Fruit fly (Drosophila melanogaster) whole organism, embryonic: ENCODE results near the gene syd.

Source experiments
- Abd-B ChIP-seq: fragments of 200-800 bp; sonication (Bioruptor generic); optimal IDR thresholded peaks from 2 replicates; lab custom pipeline; 2018; ENCODE audit warnings: missing biosample characterization, mild to moderate bottlenecking, missing genetic modification characterization, moderate library complexity
- Atf-2 ChIP-seq: fragments of 200-800 bp; sonication (Bioruptor generic); optimal IDR thresholded peaks from 2 replicates; lab custom pipeline; 2016; ENCODE audit warnings: missing biosample characterization, missing genetic modification characterization
- CG10209 ChIP-seq: fragments of 200-800 bp; sonication (Bioruptor generic); optimal IDR thresholded peaks from 3 replicates; lab custom pipeline; 2017; ENCODE audit warnings: missing biosample characterization, mild to moderate bottlenecking, missing genetic modification characterization, missing genetic modification reagents
- CG10274 ChIP-seq: fragments of 200-800 bp; sonication (Bioruptor generic); optimal IDR thresholded peaks from 3 replicates; lab custom pipeline; 2017; ENCODE audit warnings: missing biosample characterization, mild to moderate bottlenecking, missing genetic modification characterization
- CG11398 ChIP-seq: fragments of 200-800 bp; sonication (Bioruptor generic); optimal IDR thresholded peaks from 2 replicates; lab custom pipeline; 2016; ENCODE audit warnings: missing biosample characterization, missing genetic modification characterization
- CG12299 ChIP-seq: fragments of 200-800 bp; sonication (Bioruptor generic); optimal IDR thresholded peaks from 2 replicates; lab custom pipeline; 2018; ENCODE audit warnings: missing biosample characterization, mild to moderate bottlenecking, missing genetic modification characterization
- CG13624 ChIP-seq: fragments of 200-800 bp; sonication (Bioruptor generic); optimal IDR thresholded peaks from 2 replicates; lab custom pipeline; 2016; ENCODE audit warnings: missing biosample characterization, missing genetic modification characterization
- CG14710 ChIP-seq: fragments of 200-800 bp; sonication (Bioruptor generic); optimal IDR thresholded peaks from 3 replicates; lab custom pipeline; 2019; ENCODE audit warnings: missing biosample characterization, mild to moderate bottlenecking, missing genetic modification characterization, moderate library complexity
- CG15269 ChIP-seq: fragments of 200-800 bp; sonication (Bioruptor generic); optimal IDR thresholded peaks from 2 replicates; lab custom pipeline; 2018; ENCODE audit warnings: missing biosample characterization, mild to moderate bottlenecking, missing genetic modification characterization, moderate library complexity
- CG1603 ChIP-seq: fragments of 200-800 bp; sonication (Bioruptor generic); optimal IDR thresholded peaks from 2 replicates; lab custom pipeline; 2019; ENCODE audit warnings: missing biosample characterization, mild to moderate bottlenecking, missing genetic modification characterization, moderate library complexity
- CG16813 ChIP-seq: fragments of 200-800 bp; sonication (Bioruptor generic); IDR thresholded peaks from 3 replicates; pipeline ENCODE4 v1.3.6; 2022; ENCODE audit warnings: missing biosample characterization, missing genetic modification characterization; ENCODE audit not compliant: partially characterized antibody
- CG17912 ChIP-seq: fragments of 200-800 bp; sonication (Bioruptor generic); optimal IDR thresholded peaks from 2 replicates; lab custom pipeline; 2018; ENCODE audit warnings: missing biosample characterization, mild to moderate bottlenecking, missing genetic modification characterization
- CG18262 ChIP-seq: fragments of 200-800 bp; optimal IDR thresholded peaks from 3 replicates; lab custom pipeline; 2019; ENCODE audit warnings: missing biosample characterization, mild to moderate bottlenecking, missing genetic modification characterization, moderate library complexity
- CG31441 ChIP-seq: fragments of 200-800 bp; sonication (Bioruptor generic); IDR thresholded peaks from 2 replicates; pipeline ENCODE4 v1.3.6; 2022; ENCODE audit warnings: missing biosample characterization, missing genetic modification characterization
- CG32532 ChIP-seq: fragments of 200-800 bp; sonication (Bioruptor generic); IDR thresholded peaks from 2 replicates; pipeline ENCODE4 v1.3.6; 2022; ENCODE audit warnings: missing biosample characterization, missing genetic modification characterization
- CG4617 ChIP-seq: fragments of 200-800 bp; sonication (Bioruptor generic); optimal IDR thresholded peaks from 3 replicates; lab custom pipeline; 2016; ENCODE audit warnings: missing biosample characterization, missing genetic modification characterization, borderline replicate concordance
- CG6654 ChIP-seq: fragments of 200-800 bp; sonication (Bioruptor generic); optimal IDR thresholded peaks from 2 replicates; lab custom pipeline; 2017; ENCODE audit warnings: missing biosample characterization, mild to moderate bottlenecking, missing genetic modification characterization
- CG6765 ChIP-seq: fragments of 200-800 bp; sonication (Bioruptor generic); optimal IDR thresholded peaks from 3 replicates; lab custom pipeline; 2017; ENCODE audit warnings: missing biosample characterization, mild to moderate bottlenecking, missing genetic modification characterization
- CG7357 ChIP-seq: fragments of 200-800 bp; sonication (Bioruptor generic); IDR thresholded peaks from 3 replicates; pipeline ENCODE4 v1.3.6; 2022; ENCODE audit warnings: missing biosample characterization, missing genetic modification characterization
- CG7786 ChIP-seq: fragments of 200-800 bp; sonication (Bioruptor generic); optimal IDR thresholded peaks from 2 replicates; lab custom pipeline; 2016; ENCODE audit warnings: missing biosample characterization, missing genetic modification characterization
- CG8281 ChIP-seq: fragments of 200-800 bp; sonication (Bioruptor generic); optimal IDR thresholded peaks from 2 replicates; lab custom pipeline; 2018; ENCODE audit warnings: missing biosample characterization, mild to moderate bottlenecking, missing genetic modification characterization, moderate library complexity
- D ChIP-seq, 2 experiments: fragments of 200-800 bp in 1 of 2; fragments of >200 bp in 1 of 2; sonication (Bioruptor generic) in 1 of 2; optimal IDR thresholded peaks; 2 replicates in 1 of 2; 3 replicates in 1 of 2; lab custom pipeline; 2017; ENCODE audit warnings: mild to moderate bottlenecking in 1 of 2, missing biosample characterization in 1 of 2, missing genetic modification characterization in 1 of 2, missing genetic modification reagents in 1 of 2
- Dbx ChIP-seq: fragments of 200-800 bp; sonication (Bioruptor generic); IDR thresholded peaks from 3 replicates; pipeline ENCODE4 v1.3.6; 2022; ENCODE audit warnings: missing biosample characterization, missing genetic modification characterization
- Dref ChIP-seq: fragments of 200-800 bp; sonication (Bioruptor generic); IDR thresholded peaks from 2 replicates; pipeline ENCODE4 v1.3.6; 2022; ENCODE audit warnings: missing biosample characterization, missing genetic modification characterization
- E2f2 ChIP-seq: fragments of 200-800 bp; sonication (Bioruptor generic); IDR thresholded peaks from 2 replicates; pipeline ENCODE4 v1.3.6; 2022; ENCODE audit warnings: missing biosample characterization, missing genetic modification characterization
- Fer1 ChIP-seq: fragments of 200-800 bp; sonication (Bioruptor generic); optimal IDR thresholded peaks from 2 replicates; lab custom pipeline; 2017; ENCODE audit warnings: missing biosample characterization, mild to moderate bottlenecking, missing genetic modification characterization
- H2.0 ChIP-seq: fragments of 200-800 bp; sonication (Bioruptor generic); IDR thresholded peaks from 2 replicates; pipeline ENCODE4 v1.3.6; 2022; ENCODE audit warnings: missing biosample characterization, missing genetic modification characterization
- HLH4C ChIP-seq: fragments of 200-800 bp; sonication (Bioruptor generic); IDR thresholded peaks from 3 replicates; pipeline ENCODE4 v1.3.6; 2022; ENCODE audit warnings: missing biosample characterization, missing genetic modification characterization; ENCODE audit not compliant: partially characterized antibody
- HmgD ChIP-seq: fragments of 200-800 bp; sonication (Bioruptor generic); optimal IDR thresholded peaks from 3 replicates; lab custom pipeline; 2016; ENCODE audit warnings: missing biosample characterization, missing genetic modification characterization
- Rfx ChIP-seq: fragments of 200-800 bp; sonication (Bioruptor generic); IDR thresholded peaks from 2 replicates; pipeline ENCODE4 v1.3.6; 2022; ENCODE audit warnings: missing biosample characterization, missing genetic modification characterization
- Side ChIP-seq: fragments of 200-800 bp; sonication (Bioruptor generic); optimal IDR thresholded peaks from 2 replicates; lab custom pipeline; 2016; ENCODE audit warnings: missing biosample characterization, missing genetic modification characterization
- az2 ChIP-seq: fragments of 200-800 bp; sonication (Bioruptor generic); optimal IDR thresholded peaks from 3 replicates; lab custom pipeline; 2016; ENCODE audit warnings: missing biosample characterization, missing genetic modification characterization
- caup ChIP-seq: fragments of 200-800 bp; sonication (Bioruptor generic); optimal IDR thresholded peaks from 3 replicates; lab custom pipeline; 2017; ENCODE audit warnings: missing biosample characterization, mild to moderate bottlenecking, missing genetic modification characterization, moderate library complexity; ENCODE audit not compliant: severe bottlenecking
- crol ChIP-seq: fragments of 200-800 bp; sonication (Bioruptor generic); IDR thresholded peaks from 2 replicates; pipeline ENCODE4 v1.3.6; 2022; ENCODE audit warnings: missing biosample characterization, missing genetic modification characterization
- dpn ChIP-seq, 2 experiments: fragments of 200-800 bp; sonication (Bioruptor generic); optimal IDR thresholded peaks; 3 replicates each; lab custom pipeline; 2016; ENCODE audit warnings: missing biosample characterization in 2 of 2, missing genetic modification characterization in 2 of 2
- gro ChIP-seq: fragments of 200-800 bp; sonication (Bioruptor generic); optimal IDR thresholded peaks from 2 replicates; lab custom pipeline; 2016; ENCODE audit warnings: missing biosample characterization, missing genetic modification characterization
- gsb-n ChIP-seq: fragments of 200-800 bp; sonication (Bioruptor generic); optimal IDR thresholded peaks from 3 replicates; lab custom pipeline; 2018; ENCODE audit warnings: missing biosample characterization, mild to moderate bottlenecking, missing genetic modification characterization
- her ChIP-seq: fragments of 200-800 bp; sonication (Bioruptor generic); optimal IDR thresholded peaks from 2 replicates; lab custom pipeline; 2016; ENCODE audit warnings: missing biosample characterization, missing genetic modification characterization
- jing ChIP-seq: fragments of 200-800 bp; sonication (Bioruptor generic); optimal IDR thresholded peaks from 2 replicates; lab custom pipeline; 2018; ENCODE audit warnings: missing biosample characterization, mild to moderate bottlenecking, missing genetic modification characterization
- luna ChIP-seq: fragments of 200-800 bp; sonication (Bioruptor generic); optimal IDR thresholded peaks from 2 replicates; lab custom pipeline; 2016; ENCODE audit warnings: missing biosample characterization, missing genetic modification characterization
- maf-S ChIP-seq: fragments of 200-800 bp; sonication (Bioruptor generic); optimal IDR thresholded peaks from 2 replicates; lab custom pipeline; 2016; ENCODE audit warnings: missing biosample characterization, missing genetic modification characterization
- p53 ChIP-seq: fragments of 200-800 bp; sonication (Bioruptor generic); optimal IDR thresholded peaks from 2 replicates; lab custom pipeline; 2016; ENCODE audit warnings: missing biosample characterization, missing genetic modification characterization
- pnt ChIP-seq: fragments of 200-800 bp; sonication (Bioruptor generic); optimal IDR thresholded peaks from 3 replicates; lab custom pipeline; 2016; ENCODE audit warnings: missing biosample characterization, missing genetic modification characterization
- row ChIP-seq: fragments of 200-800 bp; sonication (Bioruptor generic); IDR thresholded peaks from 3 replicates; pipeline ENCODE4 v1.3.6; 2022; ENCODE audit warnings: missing biosample characterization, missing genetic modification characterization
- salm ChIP-seq: fragments of 200-800 bp; sonication (Bioruptor generic); optimal IDR thresholded peaks from 2 replicates; lab custom pipeline; 2018; ENCODE audit warnings: missing biosample characterization, mild to moderate bottlenecking, missing genetic modification characterization
- seq ChIP-seq: fragments of 200-800 bp; sonication (Bioruptor generic); IDR thresholded peaks from 2 replicates; pipeline ENCODE4 v1.3.6; 2022; ENCODE audit warnings: missing biosample characterization, missing genetic modification characterization
- sob ChIP-seq: fragments of 200-800 bp; sonication (Bioruptor generic); IDR thresholded peaks from 2 replicates; pipeline ENCODE4 v1.3.6; 2022; ENCODE audit warnings: missing biosample characterization, missing genetic modification characterization
- usp ChIP-seq: fragments of >200 bp; optimal IDR thresholded peaks from 2 replicates; lab custom pipeline; 2017; ENCODE audit warnings: missing biosample characterization, missing genetic modification characterization
- z ChIP-seq: fragments of 200-800 bp; sonication (Bioruptor generic); IDR thresholded peaks from 3 replicates; pipeline ENCODE4 v1.3.6; 2022; ENCODE audit warnings: missing biosample characterization, missing genetic modification characterization

The syd gene

dm6 chr3L:7867036-7867787 is 68.7 kb downstream of the syd start, which contains the start of gene Pdp1 (continued):
- no peak for TF ChIP-seq CG7786 (GFP tag; lab: Kevin White, UChicago)
- no peak for TF ChIP-seq Abd-B
- TF ChIP-seq CG18262 = peak; percentile 16
- no peak for TF ChIP-seq CG10274 (GFP tag; lab: Kevin White, UChicago)
- TF ChIP-seq D (optimal IDR thresholded peaks at IDR 0.05; lab: Kevin White, UChicago) = no peak
- no peak for TF ChIP-seq D (GFP tag; optimal IDR thresholded peaks at IDR 0.05; lab: Kevin White, UChicago)
- no peak for TF ChIP-seq p53
- no peak for TF ChIP-seq jing (GFP tag; lab: Kevin White, UChicago)
- TF ChIP-seq CG1603 (tag; lab: Kevin White, UChicago) = no peak
- TF ChIP-seq HLH4C (GFP tag; lab: Robert Waterston, UW) = peak; percentile 61; the same call in 2 of the 3 replicates
- TF ChIP-seq CG10209 (GFP tag; lab: Kevin White, UChicago) = no peak
- no peak for TF ChIP-seq salm (tag; lab: Kevin White, UChicago)
- no peak for TF ChIP-seq az2 (GFP tag; lab: Kevin White, UChicago)
- no peak; the same call in 2 of the 3 replicates for TF ChIP-seq Dbx (GFP tag; lab: Robert Waterston, UW)
- TF ChIP-seq Fer1 = no peak
- no peak for TF ChIP-seq CG6654
- no peak for TF ChIP-seq pnt (GFP tag; lab: Kevin White, UChicago)
- TF ChIP-seq H2.0 (GFP tag; lab: Robert Waterston, UW) = no peak
- TF ChIP-seq CG16813 (GFP tag; lab: Robert Waterston, UW) = peak; percentile 39; the same call in 1 of the 3 replicates
- peak; percentile 23 for TF ChIP-seq CG6765 (GFP tag; lab: Kevin White, UChicago)
- TF ChIP-seq Atf-2 (GFP tag; lab: Kevin White, UChicago) = no peak
- TF ChIP-seq caup (GFP tag; lab: Kevin White, UChicago) = no peak
- no peak for TF ChIP-seq Side
- TF ChIP-seq gsb-n (tag; lab: Kevin White, UChicago) = no peak
- TF ChIP-seq usp (GFP tag; lab: Kevin White, UChicago) = no peak
- TF ChIP-seq her (GFP tag; lab: Kevin White, UChicago) = peak; percentile 2
- TF ChIP-seq HmgD (GFP tag; lab: Kevin White, UChicago) = peak; percentile 37
- TF ChIP-seq gro (GFP tag; lab: Kevin White, UChicago) = no peak
- no peak for TF ChIP-seq CG17912 (GFP tag; lab: Kevin White, UChicago)
- no peak for TF ChIP-seq CG11398 (GFP tag; lab: Kevin White, UChicago)
- no peak for TF ChIP-seq CG4617 (GFP tag; lab: Kevin White, UChicago)
- TF ChIP-seq CG32532 (GFP tag; lab: Robert Waterston, UW) = peak; percentile 57
- TF ChIP-seq CG15269 (tag; lab: Kevin White, UChicago) = peak; percentile 47
- TF ChIP-seq Dref (GFP tag; lab: Robert Waterston, UW) = peak; percentile 50
- TF ChIP-seq CG14710 (tag; lab: Kevin White, UChicago) = no peak
- TF ChIP-seq CG12299 = no peak
- TF ChIP-seq luna = no peak
- no peak for TF ChIP-seq z (GFP tag; lab: Robert Waterston, UW)
- no peak for TF ChIP-seq dpn (GFP tag; optimal IDR thresholded peaks at IDR 0.05; lab: Kevin White, UChicago)
- 0 out of 2 replicates have a peak, but pooled peaks have one; percentile 8 for TF ChIP-seq E2f2 (GFP tag; lab: Robert Waterston, UW)
- no peak for TF ChIP-seq CG8281 (tag; lab: Kevin White, UChicago)
- TF ChIP-seq seq (GFP tag; lab: Robert Waterston, UW) = 0 out of 2 replicates have a peak, but pooled peaks have one; percentile 21
- TF ChIP-seq CG31441 = no peak
- no peak for TF ChIP-seq CG13624 (GFP tag; lab: Kevin White, UChicago)
- no peak for TF ChIP-seq CG7357 (GFP tag; lab: Robert Waterston, UW)
- no peak for TF ChIP-seq sob
- peak; percentile 66; the same call in 2 of the 3 replicates for TF ChIP-seq row (GFP tag; lab: Robert Waterston, UW)
- peak; percentile 99 for TF ChIP-seq crol
- TF ChIP-seq maf-S = no peak
- TF ChIP-seq Rfx (GFP tag; lab: Robert Waterston, UW) = peak; percentile 48; the same call in 1 of the 2 replicates
